Worm (Caenorhabditis elegans) whole organism, young adult: Measurements from ENCODE around the gene C07A9.13.

Experiments used
- ekl-4 ChIP-seq: fragments of 200-800 bp; sonication (Bioruptor generic); IDR thresholded peaks from 2 replicates; pipeline ENCODE4 v1.3.6; 2022; ENCODE audit warnings: missing genetic modification reagents, missing genetic modification characterization, missing compliant biosample characterization
- tbp1 ChIP-seq: fragments of 200-800 bp; sonication (Bioruptor generic); optimal IDR thresholded peaks from 2 replicates; lab custom pipeline; 2018; ENCODE audit warnings: mild to moderate bottlenecking, missing genetic modification characterization, missing compliant biosample characterization

- TF ChIP-seq tbp1 (GFP tag; lab: Kevin White, UChicago) (no peak), ekl-4 (GFP tag; lab: Robert Waterston, UW) (no peak)
These were observed 18.7 kb downstream of the C07A9.13 start for ce11 chrIII:9662266-9662959.
